Fruit fly (Drosophila melanogaster) whole organism, embryonic: ENCODE results near the gene p38b.

Source experiments
- B-H2 ChIP-seq: fragments of 200-800 bp; sonication (Bioruptor generic); optimal IDR thresholded peaks from 2 replicates; lab custom pipeline; 2018; ENCODE audit warnings: missing biosample characterization, mild to moderate bottlenecking, missing genetic modification characterization
- C15 ChIP-seq: fragments of 200-800 bp; sonication (Bioruptor generic); IDR thresholded peaks from 3 replicates; pipeline ENCODE4 v1.3.6; 2022; ENCODE audit warnings: missing biosample characterization, missing genetic modification characterization
- CG10267 ChIP-seq: fragments of 200-800 bp; sonication (Bioruptor generic); optimal IDR thresholded peaks from 2 replicates; lab custom pipeline; 2018; ENCODE audit warnings: missing biosample characterization, mild to moderate bottlenecking, missing genetic modification characterization, moderate library complexity
- CG12104 ChIP-seq: fragments of 200-800 bp; sonication (Bioruptor generic); optimal IDR thresholded peaks from 3 replicates; lab custom pipeline; 2016; ENCODE audit warnings: missing biosample characterization, missing genetic modification characterization
- CG12236 ChIP-seq: fragments of 200-800 bp; sonication (Bioruptor generic); optimal IDR thresholded peaks from 2 replicates; lab custom pipeline; 2016; ENCODE audit warnings: missing biosample characterization, missing genetic modification characterization
- CG14667 ChIP-seq: fragments of 200-800 bp; sonication (Bioruptor generic); IDR thresholded peaks from 2 replicates; pipeline ENCODE4 v1.3.6; 2022; ENCODE audit warnings: missing biosample characterization, missing genetic modification characterization
- CG14710 ChIP-seq: fragments of 200-800 bp; sonication (Bioruptor generic); optimal IDR thresholded peaks from 3 replicates; lab custom pipeline; 2019; ENCODE audit warnings: missing biosample characterization, mild to moderate bottlenecking, missing genetic modification characterization, moderate library complexity
- CG15696 ChIP-seq: fragments of 200-800 bp; sonication (Bioruptor generic); optimal IDR thresholded peaks from 2 replicates; lab custom pipeline; 2019; ENCODE audit warnings: missing biosample characterization, mild to moderate bottlenecking, missing genetic modification characterization, moderate library complexity
- CG17186 ChIP-seq: fragments of 200-800 bp; sonication (Bioruptor generic); optimal IDR thresholded peaks from 3 replicates; lab custom pipeline; 2017; ENCODE audit warnings: missing biosample characterization, missing genetic modification reagents, missing genetic modification characterization
- CG17829 ChIP-seq: fragments of 200-800 bp; optimal IDR thresholded peaks from 2 replicates; lab custom pipeline; 2019; ENCODE audit warnings: missing biosample characterization, mild to moderate bottlenecking, missing genetic modification characterization, moderate library complexity
- CG2120 ChIP-seq: fragments of 200-800 bp; sonication (Bioruptor generic); optimal IDR thresholded peaks from 3 replicates; lab custom pipeline; 2016; ENCODE audit warnings: missing biosample characterization, missing genetic modification characterization
- CG31224 ChIP-seq: fragments of 200-800 bp; sonication (Bioruptor generic); IDR thresholded peaks from 2 replicates; pipeline ENCODE4 v1.3.6; 2022; ENCODE audit warnings: missing biosample characterization, missing genetic modification characterization
- CG31388 ChIP-seq: fragments of 200-800 bp; sonication (Bioruptor generic); optimal IDR thresholded peaks from 2 replicates; lab custom pipeline; 2016; ENCODE audit warnings: missing biosample characterization, missing genetic modification characterization
- CG5245 ChIP-seq: fragments of 200-800 bp; sonication (Bioruptor generic); optimal IDR thresholded peaks from 3 replicates; lab custom pipeline; 2016; ENCODE audit warnings: missing biosample characterization, missing genetic modification characterization
- CG6654 ChIP-seq: fragments of 200-800 bp; sonication (Bioruptor generic); optimal IDR thresholded peaks from 2 replicates; lab custom pipeline; 2017; ENCODE audit warnings: missing biosample characterization, mild to moderate bottlenecking, missing genetic modification characterization
- CG9727 ChIP-seq: fragments of 200-800 bp; sonication (Bioruptor generic); optimal IDR thresholded peaks from 3 replicates; lab custom pipeline; 2017; ENCODE audit warnings: missing biosample characterization, mild to moderate bottlenecking, missing genetic modification characterization
- CG9797 ChIP-seq: fragments of 200-800 bp; sonication (Bioruptor generic); optimal IDR thresholded peaks from 3 replicates; lab custom pipeline; 2018; ENCODE audit warnings: missing biosample characterization, mild to moderate bottlenecking, missing genetic modification characterization
- CG9876 ChIP-seq: fragments of 200-800 bp; sonication (Bioruptor generic); optimal IDR thresholded peaks from 2 replicates; lab custom pipeline; 2016; ENCODE audit warnings: missing biosample characterization, missing genetic modification characterization
- CkIIα-i1 ChIP-seq: fragments of 200-800 bp; sonication (Bioruptor generic); IDR thresholded peaks from 2 replicates; pipeline ENCODE4 v1.3.6; 2022; ENCODE audit warnings: missing biosample characterization, missing genetic modification characterization
- Dfd ChIP-seq, 2 experiments: fragments of >200 bp; optimal IDR thresholded peaks; 2 replicates each; lab custom pipeline; 2017; ENCODE audit warnings: missing biosample characterization in 2 of 2, missing genetic modification characterization in 2 of 2
- Dip3 ChIP-seq: fragments of 200-800 bp; sonication (Bioruptor generic); optimal IDR thresholded peaks from 3 replicates; lab custom pipeline; 2016; ENCODE audit warnings: missing biosample characterization, missing genetic modification characterization
- Dp ChIP-seq: fragments of 200-800 bp; sonication (Bioruptor generic); optimal IDR thresholded peaks from 2 replicates; lab custom pipeline; 2018; ENCODE audit warnings: missing biosample characterization, mild to moderate bottlenecking, missing genetic modification characterization, moderate library complexity
- Drgx ChIP-seq: fragments of 200-800 bp; sonication (Bioruptor generic); IDR thresholded peaks from 2 replicates; pipeline ENCODE4 v1.3.6; 2022; ENCODE audit warnings: missing biosample characterization, missing genetic modification characterization
- E2f2 ChIP-seq: fragments of 200-800 bp; sonication (Bioruptor generic); IDR thresholded peaks from 2 replicates; pipeline ENCODE4 v1.3.6; 2022; ENCODE audit warnings: missing biosample characterization, missing genetic modification characterization
- ERR ChIP-seq: fragments of 200-800 bp; sonication (Bioruptor generic); optimal IDR thresholded peaks from 2 replicates; lab custom pipeline; 2016; ENCODE audit warnings: missing biosample characterization, missing genetic modification characterization
- Ets65A ChIP-seq: fragments of 200-800 bp; sonication (Bioruptor generic); peaks from one replicate; lab custom pipeline; 2016; ENCODE audit warnings: missing biosample characterization, missing genetic modification characterization
- Lim3 ChIP-seq: fragments of 200-800 bp; sonication (Bioruptor generic); IDR thresholded peaks from 2 replicates; pipeline ENCODE4 v1.3.6; 2022; ENCODE audit warnings: missing biosample characterization, missing genetic modification characterization
- MBD-R2 ChIP-seq: fragments of 200-800 bp; sonication (Bioruptor generic); IDR thresholded peaks from 2 replicates; pipeline ENCODE4 v1.3.6; 2022; ENCODE audit warnings: missing biosample characterization, missing genetic modification characterization
- Med ChIP-seq: fragments of 200-800 bp; sonication (Bioruptor generic); peaks from one replicate; lab custom pipeline; 2016; ENCODE audit warnings: missing biosample characterization, missing genetic modification characterization, mild to moderate bottlenecking, inconsistent platforms, moderate library complexity
- Oaz ChIP-seq: fragments of 200-800 bp; sonication (Bioruptor generic); IDR thresholded peaks from 2 replicates; pipeline ENCODE4 v1.3.6; 2022; ENCODE audit warnings: missing biosample characterization, missing genetic modification characterization
- Opbp ChIP-seq: fragments of 200-800 bp; sonication (Bioruptor generic); IDR thresholded peaks from 3 replicates; pipeline ENCODE4 v1.3.6; 2022; ENCODE audit warnings: missing biosample characterization, missing genetic modification characterization; ENCODE audit not compliant: partially characterized antibody
- Sin3A ChIP-seq: fragments of >200 bp; optimal IDR thresholded peaks from 2 replicates; lab custom pipeline; 2018
- Sox100B ChIP-seq: fragments of 200-800 bp; sonication (Bioruptor generic); optimal IDR thresholded peaks from 3 replicates; lab custom pipeline; 2018; ENCODE audit warnings: missing biosample characterization, mild to moderate bottlenecking, missing genetic modification characterization
- Ssrp ChIP-seq: fragments of 200-800 bp; sonication (Bioruptor generic); optimal IDR thresholded peaks from 2 replicates; lab custom pipeline; 2018; ENCODE audit warnings: missing biosample characterization, mild to moderate bottlenecking, missing genetic modification characterization, moderate library complexity
- al ChIP-seq: fragments of 200-800 bp; sonication (Bioruptor generic); IDR thresholded peaks from 2 replicates; pipeline ENCODE4 v1.3.6; 2022; ENCODE audit warnings: missing biosample characterization, missing genetic modification characterization
- bab2 ChIP-seq: fragments of 200-800 bp; sonication (Bioruptor generic); optimal IDR thresholded peaks from 2 replicates; lab custom pipeline; 2016; ENCODE audit warnings: missing biosample characterization, missing genetic modification characterization
- ftz-f1 ChIP-seq: fragments of 200-800 bp; sonication (Bioruptor generic); optimal IDR thresholded peaks from 2 replicates; lab custom pipeline; 2016; ENCODE audit warnings: missing biosample characterization, missing genetic modification characterization
- gcm2 ChIP-seq: fragments of 200-800 bp; sonication (Bioruptor generic); optimal IDR thresholded peaks from 2 replicates; lab custom pipeline; 2016; ENCODE audit warnings: missing biosample characterization, missing genetic modification characterization
- gfzf ChIP-seq: fragments of 200-800 bp; sonication (Bioruptor generic); optimal IDR thresholded peaks from 2 replicates; lab custom pipeline; 2016; ENCODE audit warnings: missing biosample characterization, mild to moderate bottlenecking, missing genetic modification characterization, moderate library complexity
- gsb ChIP-seq: fragments of 200-800 bp; sonication (Bioruptor generic); IDR thresholded peaks from 2 replicates; pipeline ENCODE4 v1.3.6; 2022; ENCODE audit warnings: missing biosample characterization, missing genetic modification characterization
- knrl ChIP-seq: fragments of 200-800 bp; sonication (Bioruptor generic); IDR thresholded peaks from 3 replicates; pipeline ENCODE4 v1.3.6; 2022; ENCODE audit warnings: missing biosample characterization, missing genetic modification characterization; ENCODE audit not compliant: partially characterized antibody
- mirr ChIP-seq: fragments of 200-800 bp; sonication (Bioruptor generic); optimal IDR thresholded peaks from 3 replicates; lab custom pipeline; 2018; ENCODE audit warnings: missing biosample characterization, mild to moderate bottlenecking, missing genetic modification characterization
- nerfin-2 ChIP-seq: fragments of 200-800 bp; sonication (Bioruptor generic); IDR thresholded peaks from 2 replicates; pipeline ENCODE4 v1.3.6; 2022; ENCODE audit warnings: missing biosample characterization, missing genetic modification characterization; ENCODE audit not compliant: partially characterized antibody
- pho ChIP-seq: fragments of 200-800 bp; sonication (Bioruptor generic); optimal IDR thresholded peaks from 2 replicates; lab custom pipeline; 2016; ENCODE audit warnings: missing biosample characterization, missing genetic modification characterization
- pzg ChIP-seq: fragments of 200-800 bp; sonication (Bioruptor generic); optimal IDR thresholded peaks from 3 replicates; lab custom pipeline; 2018; ENCODE audit warnings: missing biosample characterization, mild to moderate bottlenecking, missing genetic modification characterization, moderate library complexity
- schlank ChIP-seq: fragments of 200-800 bp; sonication (Bioruptor generic); optimal IDR thresholded peaks from 2 replicates; lab custom pipeline; 2018; ENCODE audit warnings: missing biosample characterization, mild to moderate bottlenecking, missing genetic modification characterization
- sim ChIP-seq: fragments of 200-800 bp; sonication (Bioruptor generic); IDR thresholded peaks from 2 replicates; pipeline ENCODE4 v1.3.6; 2022; ENCODE audit warnings: missing biosample characterization, missing genetic modification characterization
- ssp ChIP-seq: fragments of 200-800 bp; sonication (Bioruptor generic); IDR thresholded peaks from 2 replicates; pipeline ENCODE4 v1.3.6; 2022; ENCODE audit warnings: missing biosample characterization, missing genetic modification characterization
- trem ChIP-seq: fragments of 200-800 bp; optimal IDR thresholded peaks from 3 replicates; lab custom pipeline; 2019; ENCODE audit warnings: missing biosample characterization, mild to moderate bottlenecking, missing genetic modification characterization, moderate library complexity
- vnd ChIP-seq: fragments of 200-800 bp; sonication (Bioruptor generic); IDR thresholded peaks from 3 replicates; pipeline ENCODE4 v1.3.6; 2022; ENCODE audit warnings: missing biosample characterization, missing genetic modification characterization; ENCODE audit not compliant: partially characterized antibody
- yki ChIP-seq: fragments of >200 bp; optimal IDR thresholded peaks from 3 replicates; lab custom pipeline; 2018
- zen2 ChIP-seq: fragments of 200-800 bp; sonication (Bioruptor generic); IDR thresholded peaks from 3 replicates; pipeline ENCODE4 v1.3.6; 2022; ENCODE audit warnings: missing biosample characterization, missing genetic modification characterization; ENCODE audit not compliant: partially characterized antibody
- zfh2 ChIP-seq: fragments of 200-800 bp; sonication (Bioruptor generic); optimal IDR thresholded peaks from 2 replicates; lab custom pipeline; 2016; ENCODE audit warnings: missing biosample characterization, missing genetic modification characterization

Gene p38b

dm6 chr2L:13790715-13791114, 10.2 kb downstream of the p38b start, which contains the start of gene CG16863 (continued):
- TF ChIP-seq CG17829 (tag; lab: Kevin White, UChicago) = peak; percentile 17
- no peak for TF ChIP-seq mirr (GFP tag; lab: Kevin White, UChicago)
- TF ChIP-seq MBD-R2 = 0 out of 2 replicates have a peak, but pooled peaks have one; percentile 38
- TF ChIP-seq bab2 = no peak
- TF ChIP-seq CG9797 = peak; percentile 51
- peak; percentile 28 for TF ChIP-seq trem (tag; lab: Kevin White, UChicago)
- TF ChIP-seq CG14667 (GFP tag; lab: Robert Waterston, UW) = no peak
- no peak for TF ChIP-seq sim (GFP tag; lab: Robert Waterston, UW)
- TF ChIP-seq Dp = peak; percentile 73
- no peak for TF ChIP-seq CG31224 (GFP tag; lab: Robert Waterston, UW)
- TF ChIP-seq pzg (GFP tag; lab: Kevin White, UChicago) = peak; percentile 28
- no peak for TF ChIP-seq al (GFP tag; lab: Robert Waterston, UW)
- TF ChIP-seq CG17186 = no peak
- peak; percentile 66 for TF ChIP-seq gfzf (GFP tag; lab: Kevin White, UChicago)
- no peak for TF ChIP-seq C15 (GFP tag; lab: Robert Waterston, UW)
- no peak for TF ChIP-seq CG12236 (GFP tag; lab: Kevin White, UChicago)
- TF ChIP-seq ssp (GFP tag; lab: Robert Waterston, UW) = no peak
- no peak for TF ChIP-seq CG5245 (GFP tag; lab: Kevin White, UChicago)
- peak; percentile 33 for TF ChIP-seq CG14710 (tag; lab: Kevin White, UChicago)
- no peak for TF ChIP-seq CG9727 (GFP tag; lab: Kevin White, UChicago)
- TF ChIP-seq CG15696 (tag; lab: Kevin White, UChicago) = no peak
- no peak for TF ChIP-seq gsb (GFP tag; lab: Robert Waterston, UW)
- TF ChIP-seq Dip3 = no peak
- TF ChIP-seq Ssrp = no peak
- TF ChIP-seq nerfin-2 (GFP tag; lab: Robert Waterston, UW) = no peak
- no peak for TF ChIP-seq knrl (GFP tag; lab: Robert Waterston, UW)
- no peak for TF ChIP-seq CG6654
- no peak for TF ChIP-seq yki
- TF ChIP-seq Dfd (GFP tag; optimal IDR thresholded peaks at IDR 0.05; lab: Kevin White, UChicago) = no peak
- TF ChIP-seq Med (GFP tag; lab: Kevin White, UChicago) = no peak

DNA sequence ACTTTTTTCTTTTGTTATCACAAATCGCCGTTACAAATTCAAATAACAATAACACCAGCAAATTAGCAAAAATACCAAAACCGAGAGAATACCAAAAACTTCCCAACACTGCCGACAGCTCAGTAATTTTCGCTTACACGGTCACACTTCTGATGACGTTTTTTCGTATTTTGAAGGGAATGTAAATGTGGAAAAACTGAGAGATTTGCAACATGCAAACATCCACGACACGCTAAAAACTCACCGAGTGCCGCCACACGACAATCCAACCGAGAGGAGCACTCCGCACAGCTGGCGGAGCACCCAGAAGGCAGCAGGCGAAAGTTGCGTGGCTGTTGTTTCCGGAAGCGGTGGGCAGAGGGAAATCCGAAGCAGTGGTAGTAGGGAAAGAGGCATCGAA, 12.9 kb downstream of the p38b start, which contains the start of gene Sec71:
Gene Sec71 (plus strand): TSS at position 117 of the 400 bp plus-strand sequence.
- TF ChIP-seq Drgx = 0 out of 2 replicates have a peak, but pooled peaks have one; percentile 12
- TF ChIP-seq Sox100B = no peak
- TF ChIP-seq Lim3 (GFP tag; lab: Robert Waterston, UW) = no peak
- TF ChIP-seq nerfin-2 (GFP tag; lab: Robert Waterston, UW) = 0 out of 2 replicates have a peak, but pooled peaks have one; percentile 23
- no peak for TF ChIP-seq pho (GFP tag; lab: Kevin White, UChicago)
- TF ChIP-seq ftz-f1 (GFP tag; lab: Kevin White, UChicago) = peak; percentile 76
- peak; percentile 64 for TF ChIP-seq MBD-R2
- TF ChIP-seq zfh2 = no peak
- no peak for TF ChIP-seq B-H2 (GFP tag; lab: Kevin White, UChicago)
- TF ChIP-seq CG14667 (GFP tag; lab: Robert Waterston, UW) = no peak
- no peak for TF ChIP-seq vnd (GFP tag; lab: Robert Waterston, UW)
- 0 out of 3 replicates have a peak, but pooled peaks have one; percentile 33 for TF ChIP-seq Opbp (GFP tag; lab: Robert Waterston, UW)
- TF ChIP-seq CG2120 (GFP tag; lab: Kevin White, UChicago) = peak; percentile 3
- TF ChIP-seq schlank (tag; lab: Kevin White, UChicago) = no peak
- TF ChIP-seq gcm2 (GFP tag; lab: Kevin White, UChicago) = no peak
- peak; percentile 94 for TF ChIP-seq CG10267 (tag; lab: Kevin White, UChicago)
- TF ChIP-seq E2f2 (GFP tag; lab: Robert Waterston, UW) = peak; percentile 70
- no peak for TF ChIP-seq CG31388 (GFP tag; lab: Kevin White, UChicago)
- TF ChIP-seq zen2 (GFP tag; lab: Robert Waterston, UW) = no peak
- peak; percentile 90 for TF ChIP-seq Ets65A (GFP tag; lab: Kevin White, UChicago)
- no peak for TF ChIP-seq CkIIα-i1 (GFP tag; lab: Robert Waterston, UW)
- TF ChIP-seq ERR = no peak
- peak; percentile 34 for TF ChIP-seq Sin3A (lab: Kevin White, UChicago)
- TF ChIP-seq CG9876 (GFP tag; lab: Kevin White, UChicago) = no peak
- no peak for TF ChIP-seq CG12104
- TF ChIP-seq Oaz (GFP tag; lab: Robert Waterston, UW) = no peak
